Worm (Caenorhabditis elegans): ENCODE data around the gene trx-1.
A peak's percentile ranks its signal among the peaks of the same experiment; 100 is the strongest.

Gene trx-1

DNA sequence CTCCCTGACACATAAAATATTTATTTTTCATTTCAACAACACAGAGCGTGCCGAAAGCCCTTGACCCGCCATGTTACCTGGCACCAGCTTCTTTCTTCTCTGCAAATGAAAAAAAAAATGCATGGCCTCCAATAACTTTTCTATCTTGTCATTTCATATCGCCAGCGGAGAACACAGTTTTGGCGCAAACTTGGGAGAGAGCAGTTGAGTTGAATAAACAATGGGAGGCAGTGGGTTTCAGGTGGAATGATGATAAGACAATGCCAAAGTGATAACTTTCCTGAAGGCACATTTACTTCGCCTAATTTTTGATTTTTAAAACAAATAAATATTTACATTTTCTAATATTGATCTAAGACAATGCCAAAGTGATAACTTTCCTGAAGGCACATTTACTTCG, 47.9 kb upstream of the trx-1 start:
- no peak for TF ChIP-seq snpc-3.4 (tag; optimal IDR thresholded peaks at IDR 0.05)
- peak; percentile 57 for TF ChIP-seq nhr-80 (tag; optimal IDR thresholded peaks at IDR 0.05)

DNA sequence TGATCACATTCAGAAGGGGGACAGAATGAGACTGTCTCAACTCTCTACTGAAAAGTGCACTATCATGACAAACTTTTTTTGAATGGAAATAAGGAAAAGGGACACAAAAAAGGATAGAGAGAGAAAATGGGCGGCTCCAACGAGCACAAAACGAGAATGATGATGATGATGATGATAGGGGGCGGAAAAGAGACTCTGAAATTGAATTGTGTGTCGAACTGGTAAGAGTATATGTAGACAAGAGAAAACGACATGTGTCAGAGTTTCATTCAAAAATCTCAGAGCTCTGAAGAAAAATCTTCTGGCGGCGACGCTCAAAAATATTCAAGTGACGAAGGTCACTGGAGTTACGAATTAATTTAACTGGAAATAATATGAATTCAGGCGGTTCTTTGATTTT, 41.9 kb upstream of the trx-1 start:
- TF ChIP-seq snpc-1.1 (tag; optimal IDR thresholded peaks at IDR 0.05; ENCODE audit: insufficient read depth) (no peak), him-1 (tag; optimal IDR thresholded peaks at IDR 0.05) (no peak), Y79H2A.3 (GFP tag; conservative IDR thresholded peaks at IDR 0.05) (no peak), ZK185.1 (tag; optimal IDR thresholded peaks at IDR 0.05; ENCODE audit: poor library complexity, severe bottlenecking) (no peak), F57C9.4 (tag; optimal IDR thresholded peaks at IDR 0.05) (no peak), bed-2 (GFP tag; IDR thresholded peaks at IDR 0.05) (no peak), madf-3 (GFP tag; IDR thresholded peaks at IDR 0.05) (no peak), ceh-40 (GFP tag; IDR thresholded peaks at IDR 0.05) (no peak), F33H1.4 (GFP tag; IDR thresholded peaks at IDR 0.05) (no peak), Y67H2A.10 (GFP tag; conservative IDR thresholded peaks at IDR 0.05) (no peak), ztf-25 (GFP tag; IDR thresholded peaks at IDR 0.05) (no peak), Y53F4B.3 (GFP tag; IDR thresholded peaks at IDR 0.05) (no peak), ztf-6 (GFP tag; IDR thresholded peaks at IDR 0.05) (no peak), nhr-80 (tag; optimal IDR thresholded peaks at IDR 0.05) (no peak), sptf-2 (GFP tag; optimal IDR thresholded peaks at IDR 0.05) (no peak), hmg-20 (GFP tag; IDR thresholded peaks at IDR 0.05) (no peak)

ce11 chrII:7794222-7794621, 40.8 kb upstream of the trx-1 start, which contains the start of gene glr-4:
TSS of gene glr-4 (minus strand) at chrII:7794322.
- TF ChIP-seq nhr-27 (tag; optimal IDR thresholded peaks at IDR 0.05) (no peak), zfh-2 (GFP tag; conservative IDR thresholded peaks at IDR 0.05) (no peak), cebp-2 (GFP tag; IDR thresholded peaks at IDR 0.05) (no peak)

ce11 chrII:7792514-7792913, 39.1 kb upstream of the trx-1 start:
- TF ChIP-seq F23B12.7 (tag; optimal IDR thresholded peaks at IDR 0.05; ENCODE audit: insufficient read depth), result no peak
- no peak for TF ChIP-seq aptf-3 (GFP tag; IDR thresholded peaks at IDR 0.05)
- no peak for TF ChIP-seq him-1 (tag; optimal IDR thresholded peaks at IDR 0.05)
- TF ChIP-seq ceh-79 (tag; optimal IDR thresholded peaks at IDR 0.05), result no peak
- no peak for TF ChIP-seq T26A5.8 (tag; optimal IDR thresholded peaks at IDR 0.05)
- no peak for TF ChIP-seq F55B11.4 (tag; optimal IDR thresholded peaks at IDR 0.05; ENCODE audit: borderline replicate concordance, insufficient read depth)
- no peak for TF ChIP-seq F57A8.1 (GFP tag; optimal IDR thresholded peaks at IDR 0.05)
- no peak for TF ChIP-seq B0035.1 (tag; optimal IDR thresholded peaks at IDR 0.05)
- no peak for TF ChIP-seq Y95B8A.8 (GFP tag; IDR thresholded peaks at IDR 0.05)
- no peak for TF ChIP-seq hmg-20 (GFP tag; IDR thresholded peaks at IDR 0.05)
- TF ChIP-seq repo-1 (tag; optimal IDR thresholded peaks at IDR 0.05), result no peak
- TF ChIP-seq snpc-1.3 (tag; optimal IDR thresholded peaks at IDR 0.05; ENCODE audit: insufficient read depth), result no peak
- TF ChIP-seq lin-35 (GFP tag; optimal IDR thresholded peaks at IDR 0.05), result no peak
- TF ChIP-seq cebp-2 (GFP tag; IDR thresholded peaks at IDR 0.05), result no peak
- TF ChIP-seq athp-1 (tag; optimal IDR thresholded peaks at IDR 0.05), result no peak
- no peak for TF ChIP-seq ets-4 (GFP tag; optimal IDR thresholded peaks at IDR 0.05)
- no peak for TF ChIP-seq gei-17 (GFP tag; optimal IDR thresholded peaks at IDR 0.05)
- TF ChIP-seq mes-4 (tag; optimal IDR thresholded peaks at IDR 0.05), result no peak

Data from whole organism, young adult.